Worm (Caenorhabditis elegans) whole organism, L1 larva: Measurements from ENCODE around the gene nhr-88.
"Not testable (repeated sequence)": the region's sequence is repeated elsewhere in the genome, so short reads cannot be mapped to it uniquely, and the experiment has no call there.

Experiments
- C04F5.9 ChIP-seq: sonication (generic microtip); optimal IDR thresholded peaks from 2 replicates; lab custom pipeline; 2016; ENCODE audit warnings: missing genetic modification characterization, missing compliant biosample characterization
- C16A3.4 ChIP-seq: fragments of 150-350 bp; optimal IDR thresholded peaks from 2 replicates; lab custom pipeline; 2014; ENCODE audit warnings: missing biosample characterization, missing genetic modification characterization
- F16B12.6 ChIP-seq: fragments of 150-350 bp; optimal IDR thresholded peaks from 2 replicates; lab custom pipeline; 2014; ENCODE audit warnings: missing biosample characterization, missing genetic modification characterization
- aly-2 ChIP-seq: fragments of 150-350 bp; optimal IDR thresholded peaks from 2 replicates; lab custom pipeline; 2014; ENCODE audit warnings: missing biosample characterization, missing genetic modification characterization
- blmp-1 ChIP-seq: fragments of 150-350 bp; optimal IDR thresholded peaks from 2 replicates; lab custom pipeline; 2014; ENCODE audit warnings: missing biosample characterization, missing genetic modification characterization
- dpl-1 ChIP-seq, 3 experiments: fragments of 150-350 bp in 2 of 3; sonication (generic microtip) in 1 of 3; optimal IDR thresholded peaks; 2 replicates each; lab custom pipeline; 2014 to 2017; ENCODE audit warnings: missing biosample characterization in 3 of 3, missing genetic modification characterization in 3 of 3, missing genetic modification reagents in 3 of 3
- efl-1 ChIP-seq, 4 experiments: fragments of 150-350 bp; optimal IDR thresholded peaks in 3 of 4; peaks in 1 of 4; 1 replicate in 1 of 4; 2 replicates in 3 of 4; lab custom pipeline; 2014; ENCODE audit warnings: missing biosample characterization in 2 of 4, missing genetic modification characterization in 2 of 4, missing genetic modification reagents in 2 of 4
- egl-27 ChIP-seq, 2 experiments: fragments of 150-350 bp in 1 of 2; sonication (generic microtip); optimal IDR thresholded peaks; 3 replicates each; lab custom pipeline; 2017 to 2018; ENCODE audit warnings: missing biosample characterization in 2 of 2, missing genetic modification characterization in 2 of 2, missing genetic modification reagents in 2 of 2
- elt-3 ChIP-seq, 6 experiments: fragments of 150-350 bp in 1 of 6; sonication (generic microtip); optimal IDR thresholded peaks; 2 replicates each; lab custom pipeline; 2017 to 2018; ENCODE audit warnings: missing biosample characterization in 6 of 6, missing genetic modification characterization in 6 of 6, inconsistent platforms in 1 of 6
- ets-5 ChIP-seq: fragments of 200-800 bp; sonication (Bioruptor generic); IDR thresholded peaks from 2 replicates; pipeline ENCODE4 v1.3.6; 2022; ENCODE audit warnings: missing genetic modification characterization, missing compliant biosample characterization
- fkh-4 ChIP-seq: sonication (generic microtip); optimal IDR thresholded peaks from 2 replicates; lab custom pipeline; 2016; ENCODE audit warnings: missing compliant biosample characterization, missing genetic modification characterization, borderline replicate concordance
- grh-1 ChIP-seq: fragments of 200-800 bp; sonication (Bioruptor generic); IDR thresholded peaks from 2 replicates; pipeline ENCODE4 v1.3.6; 2022; ENCODE audit warnings: missing genetic modification reagents, missing genetic modification characterization, missing compliant biosample characterization
- hlh-17 ChIP-seq: fragments of 200-800 bp; sonication (Bioruptor generic); optimal IDR thresholded peaks from 2 replicates; lab custom pipeline; 2018; ENCODE audit warnings: missing genetic modification characterization, mild to moderate bottlenecking, missing compliant biosample characterization, moderate library complexity, borderline replicate concordance
- hlh-4 ChIP-seq: sonication (generic microtip); optimal IDR thresholded peaks from 2 replicates; lab custom pipeline; 2016; ENCODE audit warnings: mild to moderate bottlenecking, missing genetic modification characterization, missing compliant biosample characterization
- hpl-2 ChIP-seq: fragments of 150-350 bp; optimal IDR thresholded peaks from 2 replicates; lab custom pipeline; 2014; ENCODE audit warnings: missing biosample characterization, missing genetic modification reagents, missing genetic modification characterization
- irx-1 ChIP-seq: sonication (generic microtip); optimal IDR thresholded peaks from 2 replicates; lab custom pipeline; 2016; ENCODE audit warnings: missing genetic modification characterization, missing compliant biosample characterization
- isw-1 ChIP-seq: fragments of 200-800 bp; sonication (Bioruptor generic); IDR thresholded peaks from 2 replicates; pipeline ENCODE4 v1.3.6; 2022; ENCODE audit warnings: missing genetic modification characterization, missing compliant biosample characterization
- lin-14 ChIP-seq: fragments of 200-800 bp; sonication (Bioruptor generic); optimal IDR thresholded peaks from 2 replicates; lab custom pipeline; 2018; ENCODE audit warnings: mild to moderate bottlenecking, missing genetic modification characterization, moderate library complexity, missing compliant biosample characterization
- lin-39 ChIP-seq: fragments of 150-350 bp; optimal IDR thresholded peaks from 2 replicates; lab custom pipeline; 2014; ENCODE audit warnings: missing biosample characterization, missing genetic modification reagents, missing genetic modification characterization
- lir-3 ChIP-seq: sonication (generic microtip); optimal IDR thresholded peaks from 2 replicates; lab custom pipeline; 2016; ENCODE audit warnings: mild to moderate bottlenecking, missing genetic modification characterization, moderate library complexity, missing compliant biosample characterization; ENCODE audit not compliant: poor library complexity
- lsy-2 ChIP-seq, 2 experiments: fragments of 150-350 bp; optimal IDR thresholded peaks; 2 replicates each; lab custom pipeline; 2014; ENCODE audit warnings: missing biosample characterization in 2 of 2, missing genetic modification characterization in 2 of 2
- mab-9 ChIP-seq: fragments of 200-800 bp; sonication (Bioruptor generic); IDR thresholded peaks from 2 replicates; pipeline ENCODE4 v1.3.6; 2022; ENCODE audit warnings: missing genetic modification reagents, missing genetic modification characterization, missing compliant biosample characterization
- mef-2 ChIP-seq: fragments of 150-350 bp; optimal IDR thresholded peaks from 2 replicates; lab custom pipeline; 2014; ENCODE audit warnings: missing biosample characterization, missing genetic modification characterization
- mep-1 ChIP-seq: fragments of 150-350 bp; optimal IDR thresholded peaks from 2 replicates; lab custom pipeline; 2014; ENCODE audit warnings: missing biosample characterization, missing genetic modification characterization
- nhr-11 ChIP-seq: fragments of 150-350 bp; optimal IDR thresholded peaks from 2 replicates; lab custom pipeline; 2014; ENCODE audit warnings: missing biosample characterization, missing genetic modification characterization
- nhr-20 ChIP-seq: sonication (generic microtip); optimal IDR thresholded peaks from 2 replicates; lab custom pipeline; 2016; ENCODE audit warnings: mild to moderate bottlenecking, missing genetic modification characterization, missing compliant biosample characterization
- nhr-28 ChIP-seq: fragments of 150-350 bp; optimal IDR thresholded peaks from 2 replicates; lab custom pipeline; 2014; ENCODE audit warnings: missing biosample characterization, missing genetic modification characterization
- nhr-71 ChIP-seq: sonication (generic microtip); optimal IDR thresholded peaks from 2 replicates; lab custom pipeline; 2016; ENCODE audit warnings: mild to moderate bottlenecking, missing genetic modification characterization, moderate library complexity, missing compliant biosample characterization
- nhr-77 ChIP-seq: fragments of 150-350 bp; optimal IDR thresholded peaks from 2 replicates; lab custom pipeline; 2014; ENCODE audit warnings: missing biosample characterization, missing genetic modification characterization
- nhr-85 ChIP-seq: sonication (generic microtip); peaks from one replicate; lab custom pipeline; 2016; ENCODE audit warnings: missing genetic modification characterization, inconsistent platforms, missing compliant biosample characterization
- pqm-1 ChIP-seq: sonication (generic microtip); optimal IDR thresholded peaks from 3 replicates; lab custom pipeline; 2017; ENCODE audit warnings: missing biosample characterization, missing genetic modification characterization
- rnt-1 ChIP-seq: sonication (generic microtip); optimal IDR thresholded peaks from 2 replicates; lab custom pipeline; 2016; ENCODE audit warnings: mild to moderate bottlenecking, missing genetic modification characterization, moderate library complexity, missing compliant biosample characterization
- skn-1 ChIP-seq: fragments of 150-350 bp; optimal IDR thresholded peaks from 2 replicates; lab custom pipeline; 2014; ENCODE audit warnings: missing biosample characterization, missing genetic modification characterization
- snpc-4 ChIP-seq: fragments of 150-350 bp; optimal IDR thresholded peaks from 2 replicates; lab custom pipeline; 2014; ENCODE audit warnings: missing biosample characterization, missing genetic modification characterization
- snu-23 ChIP-seq: sonication (generic microtip); optimal IDR thresholded peaks from 2 replicates; lab custom pipeline; 2016; ENCODE audit warnings: missing genetic modification characterization, missing compliant biosample characterization
- sox-4 ChIP-seq: sonication (generic microtip); optimal IDR thresholded peaks from 2 replicates; lab custom pipeline; 2016; ENCODE audit warnings: missing genetic modification characterization, missing compliant biosample characterization
- unc-130 ChIP-seq: fragments of 150-350 bp; optimal IDR thresholded peaks from 2 replicates; lab custom pipeline; 2017; ENCODE audit warnings: missing biosample characterization, missing genetic modification characterization, inconsistent platforms
- unc-62 ChIP-seq: fragments of 150-350 bp; optimal IDR thresholded peaks from 2 replicates; lab custom pipeline; 2014; ENCODE audit warnings: missing biosample characterization, missing genetic modification reagents, missing genetic modification characterization
- unc-86 ChIP-seq: sonication (generic microtip); optimal IDR thresholded peaks from 2 replicates; lab custom pipeline; 2016; ENCODE audit warnings: missing genetic modification characterization, missing compliant biosample characterization
- unc-98 ChIP-seq: fragments of 200-800 bp; sonication (Bioruptor generic); IDR thresholded peaks from 2 replicates; pipeline ENCODE4 v1.3.6; 2022; ENCODE audit warnings: missing genetic modification characterization, missing compliant biosample characterization
- vab-15 ChIP-seq: sonication (generic microtip); optimal IDR thresholded peaks from 2 replicates; lab custom pipeline; 2017; ENCODE audit warnings: missing genotype, mild to moderate bottlenecking, missing genetic modification characterization, missing compliant biosample characterization
- ztf-4 ChIP-seq: fragments of 150-350 bp; optimal IDR thresholded peaks from 2 replicates; lab custom pipeline; 2014; ENCODE audit warnings: missing biosample characterization, missing genetic modification characterization

The nhr-88 gene

DNA sequence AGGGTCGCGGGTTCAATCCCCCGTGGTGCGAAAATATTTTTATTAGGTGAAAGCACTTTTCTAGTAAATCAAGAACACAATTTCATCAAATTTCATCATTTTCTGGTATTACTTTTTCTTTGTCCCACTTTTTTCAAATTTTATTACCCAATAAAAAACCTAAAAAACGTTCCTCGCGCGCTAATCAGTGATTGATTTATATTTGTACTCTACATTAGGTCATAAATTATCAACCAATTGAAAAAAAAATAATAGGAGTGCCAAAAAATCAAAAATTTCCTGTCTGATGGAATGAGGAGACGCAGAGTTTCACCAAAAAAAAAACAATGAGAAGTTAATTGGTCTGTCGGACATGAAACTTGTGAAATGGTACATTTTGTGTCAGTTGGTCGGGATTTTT, 48.2 kb downstream of the nhr-88 start:
- no peak for TF ChIP-seq grh-1 (GFP tag; lab: Robert Waterston, UW)
- TF ChIP-seq nhr-71 (tag; lab: Kevin White, UChicago): no peak
- no peak for TF ChIP-seq nhr-20
- TF ChIP-seq aly-2 (tag; lab: Kevin White, UChicago): no peak
- TF ChIP-seq hpl-2 (GFP tag; lab: Kevin White, UChicago): no peak

DNA sequence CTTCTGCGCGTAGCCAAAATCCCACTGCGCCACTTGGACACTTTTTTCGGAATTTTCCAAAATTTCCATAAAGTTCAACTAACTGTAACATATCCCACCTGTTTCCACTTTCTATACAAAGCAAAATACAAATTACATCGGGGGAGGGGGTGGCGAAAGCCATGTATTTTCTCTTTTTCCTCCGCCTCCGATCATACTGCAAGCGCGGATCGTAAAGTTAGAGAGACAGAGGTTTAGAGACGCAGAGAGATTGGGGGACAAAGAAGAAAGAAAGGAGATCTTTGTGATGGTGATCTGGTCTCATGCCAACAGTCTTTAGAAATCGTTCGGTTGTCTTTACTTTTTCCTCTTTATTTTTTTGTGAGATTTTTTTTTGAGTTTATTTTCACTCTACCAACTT, 51.8 kb downstream of the nhr-88 start:
- TF ChIP-seq skn-1 (tag; lab: Kevin White, UChicago) (no peak), unc-130 (tag; lab: Kevin White, UChicago) (no peak), nhr-28 (no peak), rnt-1 (tag; lab: Kevin White, UChicago) (no peak), mef-2 (tag; lab: Kevin White, UChicago) (no peak), hlh-17 (GFP tag; lab: Kevin White, UChicago) (no peak), nhr-20 (no peak), mab-9 (no peak), hlh-4 (tag; lab: Kevin White, UChicago) (no peak), irx-1 (tag; lab: Kevin White, UChicago) (no peak), C04F5.9 (no peak), C16A3.4 (tag; lab: Kevin White, UChicago) (peak; percentile 7), snu-23 (GFP tag; lab: Kevin White, UChicago) (peak; percentile 21), unc-62 (no peak), fkh-4 (no peak), mep-1 (tag; lab: Kevin White, UChicago) (peak; percentile 23), F16B12.6 (no peak), ets-5 (GFP tag; lab: Robert Waterston, UW) (no peak), egl-27 (tag; optimal IDR thresholded peaks at IDR 0.05; lab: Kevin White, UChicago) (no peak), hpl-2 (GFP tag; lab: Kevin White, UChicago) (no peak), efl-1 (optimal IDR thresholded peaks at IDR 0.05; lab: Kevin White, UChicago) (no peak), efl-1 (GFP tag; optimal IDR thresholded peaks at IDR 0.05 in 1 of 2; lab: Kevin White, UChicago) (peak in 1 of 2 experiments; percentile 8), elt-3 (tag; optimal IDR thresholded peaks at IDR 0.05; lab: Kevin White, UChicago) (peak in 1 of 6 experiments; percentile 31), lin-39 (tag; lab: Kevin White, UChicago) (no peak), ztf-4 (no peak), blmp-1 (peak; percentile 98)
- TF ChIP-seq, all 84 proteins: peak for 6

DNA sequence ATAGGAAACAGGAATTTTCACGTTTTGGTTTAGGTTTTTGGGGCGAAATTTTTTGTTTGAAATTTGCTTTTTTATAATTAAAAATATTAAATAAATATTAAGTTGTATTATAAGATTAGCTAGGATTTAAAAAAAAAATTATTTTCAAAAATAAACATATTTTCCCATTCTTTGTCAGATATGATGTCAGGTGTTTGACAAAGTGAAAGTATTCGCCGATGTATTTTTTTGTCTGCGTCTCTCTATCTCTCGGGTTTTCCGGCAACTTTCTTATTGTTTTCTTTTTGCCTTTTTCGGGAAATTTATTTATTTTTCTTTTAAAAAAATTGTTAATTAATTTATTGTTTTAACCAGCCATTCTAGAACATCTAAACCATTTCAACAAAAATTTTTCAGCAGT, 54.0 kb downstream of the nhr-88 start:
- TF ChIP-seq unc-86 (tag; lab: Kevin White, UChicago): no peak
- TF ChIP-seq lin-14 (GFP tag; lab: Kevin White, UChicago): peak; percentile 29
- TF ChIP-seq isw-1 (GFP tag; lab: Robert Waterston, UW): no peak
- TF ChIP-seq blmp-1: peak; percentile 91
- TF ChIP-seq nhr-85 (tag; lab: Kevin White, UChicago): peak; percentile 57

DNA sequence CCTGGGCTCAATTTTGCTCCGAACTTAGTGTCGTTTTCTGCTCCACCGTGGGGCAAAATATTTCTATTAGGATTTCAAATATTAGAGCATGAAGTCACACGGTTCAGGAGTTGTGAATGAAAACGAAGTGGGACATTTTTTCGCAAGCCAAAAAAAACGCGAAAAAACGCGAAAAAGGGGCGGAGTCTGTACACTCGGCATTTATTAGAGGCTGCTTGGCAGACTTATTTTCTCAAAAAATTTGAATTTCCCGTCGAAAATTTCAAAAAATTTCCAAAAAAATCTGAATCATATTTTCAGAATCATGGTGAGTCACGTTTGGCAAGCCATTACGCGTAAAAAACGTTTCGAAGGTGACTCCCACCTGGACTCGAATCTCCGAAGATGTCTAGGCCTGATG, 56.0 kb downstream of the nhr-88 start, which contains the start of gene B0454.6:
B0454.6 (plus strand) TSS at position 301 of the 400 bp plus-strand sequence.
- not testable (repeated sequence) for TF ChIP-seq aly-2 (tag; lab: Kevin White, UChicago); C16A3.4 (tag; lab: Kevin White, UChicago); lsy-2 (tag; optimal IDR thresholded peaks at IDR 0.05; lab: Kevin White, UChicago)

DNA sequence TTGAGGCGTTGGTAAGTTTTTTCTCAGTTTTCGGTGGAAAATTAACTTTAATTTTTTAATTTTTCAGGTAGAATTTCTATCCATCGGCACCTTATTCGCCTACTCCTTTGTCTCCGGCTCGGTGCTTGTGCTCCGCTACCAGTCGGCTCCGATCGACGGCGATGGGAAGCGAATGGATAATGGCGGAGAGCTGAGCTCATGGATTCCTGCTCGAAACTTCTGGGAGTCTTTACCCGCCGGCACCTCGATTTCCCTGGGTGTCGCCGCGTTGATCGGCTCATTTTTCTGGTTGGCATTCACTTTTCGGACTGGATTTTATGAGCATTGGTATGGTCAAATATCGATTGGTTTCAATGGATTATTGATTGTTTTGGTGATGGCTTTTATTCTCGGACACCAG, 58.5 kb downstream of the nhr-88 start:
- TF ChIP-seq aly-2 (tag; lab: Kevin White, UChicago): no peak
- TF ChIP-seq skn-1 (tag; lab: Kevin White, UChicago): no peak
- no peak for TF ChIP-seq sox-4 (tag; lab: Kevin White, UChicago)
- TF ChIP-seq vab-15 (tag; lab: Kevin White, UChicago): no peak
- no peak for TF ChIP-seq lsy-2 (tag; optimal IDR thresholded peaks at IDR 0.05; lab: Kevin White, UChicago)
- TF ChIP-seq hlh-17 (GFP tag; lab: Kevin White, UChicago): no peak
- TF ChIP-seq pqm-1: no peak
- no peak for TF ChIP-seq hpl-2 (GFP tag; lab: Kevin White, UChicago)
- no peak for TF ChIP-seq dpl-1 (GFP tag; optimal IDR thresholded peaks at IDR 0.05; lab: Kevin White, UChicago)
- TF ChIP-seq snpc-4: no peak
- no peak for TF ChIP-seq nhr-77
- no peak for TF ChIP-seq lir-3
- TF ChIP-seq nhr-11: no peak
- no peak for TF ChIP-seq unc-98 (GFP tag; lab: Robert Waterston, UW)
- no peak for TF ChIP-seq mab-9
